Fruit fly (Drosophila melanogaster): Measurements from ENCODE around the gene CG7290.

CG7290 gene

DNA sequence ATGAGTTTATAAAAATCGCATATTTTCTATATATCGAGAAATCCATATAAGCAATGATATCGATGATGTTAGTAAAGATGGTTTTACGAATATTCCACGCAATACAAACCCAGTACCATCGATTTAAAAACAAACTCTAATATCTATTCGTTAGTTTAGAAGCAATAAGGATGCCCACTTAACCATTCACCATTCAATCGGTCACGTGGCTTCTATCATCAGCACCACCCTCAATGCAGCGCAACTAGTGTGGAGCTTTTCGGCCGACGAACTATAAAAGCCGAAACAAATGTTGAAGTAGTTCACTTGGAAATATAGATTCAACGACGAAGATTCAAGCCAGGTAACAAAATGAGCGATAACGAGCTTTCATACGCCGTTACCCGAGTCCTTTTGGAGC, 25.5 kb upstream of the CG7290 start, which contains the start of gene CG13813:
Gene CG13813 (plus strand): TSS at position 301 of the 400 bp plus-strand sequence.
- TF ChIP-seq CG10209 (GFP tag; optimal IDR thresholded peaks at IDR 0.05) = no peak
- no peak for TF ChIP-seq CG2199 (GFP tag; IDR thresholded peaks at IDR 0.05)
- TF ChIP-seq YL-1 (GFP tag; optimal IDR thresholded peaks at IDR 0.05) = no peak
- no peak for TF ChIP-seq CG7963 (GFP tag; IDR thresholded peaks at IDR 0.05; ENCODE audit: partially characterized antibody)
- TF ChIP-seq Scr (GFP tag; IDR thresholded peaks at IDR 0.05; ENCODE audit: partially characterized antibody) = no peak
- no peak for TF ChIP-seq Nf-YB (GFP tag; optimal IDR thresholded peaks at IDR 0.05)
- no peak for TF ChIP-seq aop (GFP tag; IDR thresholded peaks at IDR 0.05)
- no peak for TF ChIP-seq CG16815 (GFP tag; optimal IDR thresholded peaks at IDR 0.05)
- no peak for TF ChIP-seq CG7745 (tag; optimal IDR thresholded peaks at IDR 0.05)
- TF ChIP-seq amos (GFP tag; IDR thresholded peaks at IDR 0.05; ENCODE audit: partially characterized antibody) = no peak
- TF ChIP-seq CG17361 (GFP tag; IDR thresholded peaks at IDR 0.05) = no peak
- TF ChIP-seq ato (GFP tag; IDR thresholded peaks at IDR 0.05; ENCODE audit: partially characterized antibody) = no peak
- TF ChIP-seq crol (GFP tag; IDR thresholded peaks at IDR 0.05) = no peak
- no peak for TF ChIP-seq CG13287 (GFP tag; IDR thresholded peaks at IDR 0.05; ENCODE audit: partially characterized antibody)
- TF ChIP-seq lbe (GFP tag; optimal IDR thresholded peaks at IDR 0.05) = no peak
- TF ChIP-seq CG18476 (GFP tag; optimal IDR thresholded peaks at IDR 0.05) = no peak
- no peak for TF ChIP-seq CG12219 (GFP tag; optimal IDR thresholded peaks at IDR 0.05)
- TF ChIP-seq pum (GFP tag; optimal IDR thresholded peaks at IDR 0.05) = no peak

DNA sequence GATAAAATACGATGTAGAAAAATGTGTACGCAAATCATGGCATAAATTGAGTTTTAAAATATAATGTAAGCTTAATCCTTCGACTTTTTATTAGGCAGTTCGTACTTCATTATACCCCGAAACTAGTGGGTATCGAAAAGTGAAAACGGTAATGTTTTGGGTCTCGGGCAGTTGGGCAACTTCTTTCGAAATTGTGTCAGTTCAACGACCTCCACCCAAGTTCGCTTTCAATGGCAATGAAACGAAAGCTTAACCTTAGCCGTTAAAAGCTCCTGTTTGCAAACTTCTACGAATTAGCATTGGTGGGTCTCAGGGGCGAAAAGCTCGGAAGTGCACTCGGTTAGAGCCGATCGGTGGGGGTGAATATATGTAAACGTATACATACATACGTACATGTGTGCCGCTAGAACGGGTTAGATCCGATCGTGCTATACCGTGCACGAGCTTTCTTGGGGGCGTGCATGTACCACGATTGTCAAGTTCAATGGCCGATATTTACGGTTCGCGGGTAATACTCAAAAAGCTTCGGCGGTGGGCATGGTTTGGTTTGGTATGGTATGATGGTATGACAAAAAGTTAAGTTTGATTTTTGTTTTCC, 24.4 kb upstream of the CG7290 start:
- TF ChIP-seq Xrp1 (GFP tag; IDR thresholded peaks at IDR 0.05) (no peak), CG13296 (GFP tag; optimal IDR thresholded peaks at IDR 0.05) (no peak), ttk (GFP tag; IDR thresholded peaks at IDR 0.05) (peak; percentile 32; the same call in 1 of the 2 replicates), zen (tag; optimal IDR thresholded peaks at IDR 0.05) (no peak), Poxn (GFP tag; IDR thresholded peaks at IDR 0.05) (no peak), Med (GFP tag) (peak; percentile 52), CG17912 (GFP tag; optimal IDR thresholded peaks at IDR 0.05) (no peak), MBD-R2 (GFP tag; IDR thresholded peaks at IDR 0.05) (peak; percentile 19; the same call in 1 of the 2 replicates), cwo (GFP tag; optimal IDR thresholded peaks at IDR 0.05) (peak; percentile 43), sens (GFP tag) (peak; percentile 46), CG6683 (GFP tag; optimal IDR thresholded peaks at IDR 0.05) (no peak), ftz-f1 (GFP tag; optimal IDR thresholded peaks at IDR 0.05) (peak; percentile 91), CG9932 (GFP tag; IDR thresholded peaks at IDR 0.05) (no peak), vfl (GFP tag; optimal IDR thresholded peaks at IDR 0.05) (no peak), pzg (GFP tag; optimal IDR thresholded peaks at IDR 0.05) (peak; percentile 4), cas (GFP tag; IDR thresholded peaks at IDR 0.05) (no peak), CG9727 (GFP tag; optimal IDR thresholded peaks at IDR 0.05) (no peak), trem (tag; optimal IDR thresholded peaks at IDR 0.05) (no peak), ase (GFP tag; IDR thresholded peaks at IDR 0.05) (no peak), CG3995 (GFP tag; optimal IDR thresholded peaks at IDR 0.05) (no peak), Hr3 (GFP tag; optimal IDR thresholded peaks at IDR 0.05) (no peak), Oli (tag; optimal IDR thresholded peaks at IDR 0.05) (no peak), twi (tag; optimal IDR thresholded peaks at IDR 0.05) (no peak), unc-4 (GFP tag; IDR thresholded peaks at IDR 0.05; ENCODE audit: partially characterized antibody) (no peak), CG5245 (GFP tag; optimal IDR thresholded peaks at IDR 0.05) (no peak), CG34422 (GFP tag; IDR thresholded peaks at IDR 0.05) (no peak), CG17361 (GFP tag; IDR thresholded peaks at IDR 0.05) (no peak), CG30403 (GFP tag; optimal IDR thresholded peaks at IDR 0.05) (peak; percentile 17), CG5953 (GFP tag; IDR thresholded peaks at IDR 0.05) (0 out of 2 replicates have a peak, but pooled peaks have one; percentile 10), CG13123 (GFP tag; optimal IDR thresholded peaks at IDR 0.05) (no peak), mirr (GFP tag; optimal IDR thresholded peaks at IDR 0.05) (no peak), CG2875 (GFP tag; optimal IDR thresholded peaks at IDR 0.05) (no peak), bigmax (GFP tag; optimal IDR thresholded peaks at IDR 0.05) (peak; percentile 43)

Data from whole organism, embryonic.